Worm (Caenorhabditis elegans) whole organism, mixed stage, embryonic: ENCODE data around the gene inx-2.

Experiments used
- ceh-39 ChIP-seq: fragments of 150-350 bp; optimal IDR thresholded peaks from 2 replicates; lab custom pipeline; 2014; ENCODE audit warnings: missing biosample characterization, missing genetic modification characterization
- elt-1 ChIP-seq: sonication (generic microtip); optimal IDR thresholded peaks from 2 replicates; lab custom pipeline; 2017; ENCODE audit warnings: missing genetic modification characterization, mild to moderate bottlenecking, missing compliant biosample characterization, antibody characterized with exemption, moderate library complexity, borderline replicate concordance; ENCODE audit not compliant: insufficient read depth
- elt-3 ChIP-seq: fragments of 150-350 bp; optimal IDR thresholded peaks from 2 replicates; lab custom pipeline; 2014; ENCODE audit warnings: missing biosample characterization, missing genetic modification characterization
- nhr-2 ChIP-seq: fragments of 150-350 bp; optimal IDR thresholded peaks from 2 replicates; lab custom pipeline; 2014; ENCODE audit warnings: missing biosample characterization, missing genetic modification characterization
- unc-62 ChIP-seq: fragments of 150-350 bp; optimal IDR thresholded peaks from 2 replicates; lab custom pipeline; 2014; ENCODE audit warnings: missing biosample characterization, missing genetic modification reagents, missing genetic modification characterization

DNA sequence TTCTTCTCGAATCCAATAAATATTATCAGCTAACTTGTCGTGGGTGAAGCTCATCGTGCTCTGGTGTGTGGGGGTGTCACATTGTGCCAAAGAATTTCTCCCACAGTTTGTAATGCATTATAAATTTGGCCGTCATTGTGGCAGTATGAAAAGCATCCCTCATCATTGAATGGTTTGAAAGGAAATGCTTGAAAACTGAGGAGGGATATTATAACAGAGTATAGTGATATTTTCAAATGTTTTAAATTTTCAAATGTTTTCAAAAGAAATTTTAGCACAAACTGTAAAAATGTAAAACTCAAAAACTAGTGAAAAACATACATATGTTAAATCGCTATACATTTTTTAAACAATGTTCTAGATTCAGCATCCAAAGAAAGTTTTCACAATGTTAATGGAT lies 27.6 kb downstream of the inx-2 start, which contains the start of gene C03A3.3:
- TF ChIP-seq elt-1 (tag; lab: Kevin White, UChicago): no peak
- TF ChIP-seq elt-3 (tag; lab: Kevin White, UChicago): no peak
- TF ChIP-seq nhr-2: no peak
- TF ChIP-seq unc-62 (GFP tag; lab: Kevin White, UChicago): no peak
- TF ChIP-seq ceh-39: no peak
